Worm (Caenorhabditis elegans) whole organism, L4/young adult: ENCODE results near the gene C55A1.1.
"Not testable (repeated sequence)": the region's sequence is repeated elsewhere in the genome, so short reads cannot be mapped to it uniquely, and the experiment has no call there.

Experiments used
- W03F9.2 ChIP-seq: fragments of 150-350 bp; optimal IDR thresholded peaks from 2 replicates; lab custom pipeline; 2014; ENCODE audit warnings: missing biosample characterization, missing genetic modification characterization
- dao-5 ChIP-seq: sonication (generic microtip); optimal IDR thresholded peaks from 2 replicates; lab custom pipeline; 2016; ENCODE audit warnings: missing genotype, missing genetic modification characterization, moderate library complexity, missing compliant biosample characterization
- him-1 ChIP-seq: sonication (generic microtip); optimal IDR thresholded peaks from 2 replicates; lab custom pipeline; 2016; ENCODE audit warnings: missing genotype, missing genetic modification reagents, missing genetic modification characterization, missing compliant biosample characterization

C55A1.1 gene

ce11 chrV:15629543-15629942 is 7.9 kb downstream of the C55A1.1 start, which contains the start of gene str-248:
Gene str-248 (minus strand): TSS chrV:15629643.
- TF ChIP-seq W03F9.2 (tag; lab: Kevin White, UChicago) (no peak), dao-5 (tag; lab: Kevin White, UChicago) (no peak), him-1 (tag; lab: Kevin White, UChicago) (no peak)

ce11 chrV:15638853-15639252 is 17.2 kb downstream of the C55A1.1 start, which contains the start of gene srz-44:
Gene srz-44 (minus strand): TSS chrV:15638953.
- no peak for TF ChIP-seq dao-5 (tag; lab: Kevin White, UChicago)
- no peak for TF ChIP-seq him-1 (tag; lab: Kevin White, UChicago)
- no peak for TF ChIP-seq W03F9.2 (tag; lab: Kevin White, UChicago)

- not testable (repeated sequence) for TF ChIP-seq dao-5, him-1, W03F9.2 (tag; lab: Kevin White, UChicago)
These were observed 21.6 kb downstream of the C55A1.1 start, which contains the start of gene C55A1.4 for ce11 chrV:15643192-15643591. Gene C55A1.4 (minus strand): TSS chrV:15643292.

ce11 chrV:15644575-15644974 is 23.0 kb downstream of the C55A1.1 start, which contains the start of gene str-23:
Gene str-23 (plus strand): TSS chrV:15644875.
- TF ChIP-seq dao-5 (tag; lab: Kevin White, UChicago): no peak
- TF ChIP-seq W03F9.2 (tag; lab: Kevin White, UChicago): no peak
- TF ChIP-seq him-1 (tag; lab: Kevin White, UChicago): no peak

- TF ChIP-seq dao-5, him-1, W03F9.2 (tag; lab: Kevin White, UChicago): not testable (repeated sequence)
These were observed 26.0 kb downstream of the C55A1.1 start, which contains the start of the genes C55A1.7 and C55A1.6 for ce11 chrV:15647536-15648085. Gene C55A1.7 (minus strand): TSS chrV:15647636. Gene C55A1.6 (plus strand): TSS chrV:15648035.

ce11 chrV:15650167-15650566 is 28.5 kb downstream of the C55A1.1 start, which contains the start of gene sru-42:
Gene sru-42 (plus strand): TSS chrV:15650467.
- no peak for TF ChIP-seq W03F9.2 (tag; lab: Kevin White, UChicago)
- TF ChIP-seq him-1 (tag; lab: Kevin White, UChicago): no peak
- TF ChIP-seq dao-5 (tag; lab: Kevin White, UChicago): no peak

- TF ChIP-seq dao-5 (tag; lab: Kevin White, UChicago): no peak
- no peak for TF ChIP-seq him-1 (tag; lab: Kevin White, UChicago)
- TF ChIP-seq W03F9.2 (tag; lab: Kevin White, UChicago): no peak
These were observed 30.5 kb downstream of the C55A1.1 start for ce11 chrV:15652147-15652546.

- TF ChIP-seq dao-5 (tag; lab: Kevin White, UChicago): no peak
- TF ChIP-seq W03F9.2 (tag; lab: Kevin White, UChicago): no peak
- no peak for TF ChIP-seq him-1 (tag; lab: Kevin White, UChicago)
These were observed 32.5 kb downstream of the C55A1.1 start, which contains the start of gene F53E4.2 for ce11 chrV:15654124-15654523. Gene F53E4.2 (plus strand): TSS chrV:15654424.

- no peak for TF ChIP-seq him-1 (tag; lab: Kevin White, UChicago)
These were observed 36.8 kb downstream of the C55A1.1 start for ce11 chrV:15658262-15659060.

- TF ChIP-seq dao-5 (tag; lab: Kevin White, UChicago) (no peak), W03F9.2 (tag; lab: Kevin White, UChicago) (no peak), him-1 (tag; lab: Kevin White, UChicago) (no peak)
These were observed 39.4 kb downstream of the C55A1.1 start for ce11 chrV:15661003-15661402.

- TF ChIP-seq W03F9.2 (tag; lab: Kevin White, UChicago): no peak
- no peak for TF ChIP-seq dao-5 (tag; lab: Kevin White, UChicago)
- no peak for TF ChIP-seq him-1 (tag; lab: Kevin White, UChicago)
These were observed 40.0 kb downstream of the C55A1.1 start for ce11 chrV:15661580-15661979.

ce11 chrV:15664053-15664661 is 42.5 kb downstream of the C55A1.1 start:
- TF ChIP-seq W03F9.2 (tag; lab: Kevin White, UChicago) (no peak), him-1 (tag; lab: Kevin White, UChicago) (no peak), dao-5 (tag; lab: Kevin White, UChicago) (no peak)

ce11 chrV:15666718-15667117 is 45.1 kb downstream of the C55A1.1 start:
- TF ChIP-seq him-1 (tag; lab: Kevin White, UChicago) (no peak), W03F9.2 (tag; lab: Kevin White, UChicago) (no peak), dao-5 (tag; lab: Kevin White, UChicago) (no peak)
